Worm (Caenorhabditis elegans): Measurements from ENCODE around the gene pqn-90.

DNA sequence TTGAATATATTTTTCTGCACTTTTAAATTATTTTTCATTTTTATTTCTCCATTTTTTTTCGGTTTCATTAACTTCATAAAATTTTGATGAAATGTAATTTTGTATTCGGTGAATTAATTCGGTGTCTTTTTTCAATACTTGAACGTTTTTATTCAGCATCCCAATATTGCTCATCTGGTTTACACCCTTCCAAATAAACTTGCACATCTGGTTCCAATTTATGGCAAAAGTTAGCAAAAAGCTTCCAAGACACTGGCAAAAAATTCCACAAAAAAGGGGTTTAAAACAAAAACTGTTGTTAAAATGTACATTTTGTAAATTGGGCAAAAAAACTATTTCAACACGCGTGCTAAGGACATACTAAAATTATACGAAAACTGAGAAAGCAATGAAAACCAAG, 10.8 kb downstream of the pqn-90 start:
- TF ChIP-seq mcd-1 (GFP tag; IDR thresholded peaks at IDR 0.05), result no peak
- TF ChIP-seq nhr-179 (tag; optimal IDR thresholded peaks at IDR 0.05), result no peak
